Fruit fly (Drosophila melanogaster): Measurements from ENCODE around the gene CG13599.

The CG13599 gene

dm6 chr3R:23962781-23963222, 31.4 kb downstream of the CG13599 start, which contains the start of gene CG31140 (continued):
- TF ChIP-seq CkIIα-i1 (GFP tag; IDR thresholded peaks at IDR 0.05) (no peak), CG30403 (GFP tag; optimal IDR thresholded peaks at IDR 0.05) (no peak), D19A (tag; optimal IDR thresholded peaks at IDR 0.05) (no peak), row (GFP tag; IDR thresholded peaks at IDR 0.05) (peak; percentile 24; the same call in 1 of the 3 replicates), p53 (GFP tag; optimal IDR thresholded peaks at IDR 0.05) (no peak), D (optimal IDR thresholded peaks at IDR 0.05) (no peak), D (GFP tag; optimal IDR thresholded peaks at IDR 0.05) (no peak), CG1529 (GFP tag; optimal IDR thresholded peaks at IDR 0.05) (no peak), CG14441 (GFP tag; IDR thresholded peaks at IDR 0.05) (no peak), fu2 (GFP tag; optimal IDR thresholded peaks at IDR 0.05) (no peak), Adf1 (GFP tag; IDR thresholded peaks at IDR 0.05) (peak; percentile 91), bsh (GFP tag; optimal IDR thresholded peaks at IDR 0.05) (peak in 1 of 2 experiments; percentile 38), Ets65A (GFP tag) (peak; percentile 74), MTF-1 (GFP tag; optimal IDR thresholded peaks at IDR 0.05; ENCODE audit: borderline replicate concordance) (peak; percentile 1), Asciz (GFP tag; optimal IDR thresholded peaks at IDR 0.05) (no peak), hb (GFP tag; IDR thresholded peaks at IDR 0.05; ENCODE audit: partially characterized antibody) (no peak), CG5245 (GFP tag; optimal IDR thresholded peaks at IDR 0.05) (no peak), CG33557 (GFP tag; optimal IDR thresholded peaks at IDR 0.05) (no peak), CG9609 (GFP tag; optimal IDR thresholded peaks at IDR 0.05) (no peak), NC2β (GFP tag; optimal IDR thresholded peaks at IDR 0.05) (no peak), CG18599 (GFP tag; optimal IDR thresholded peaks at IDR 0.05) (peak; percentile 49), otp (GFP tag; IDR thresholded peaks at IDR 0.05) (0 out of 3 replicates have a peak, but pooled peaks have one; percentile 21), Rfx (GFP tag; IDR thresholded peaks at IDR 0.05) (0 out of 2 replicates have a peak, but pooled peaks have one; percentile 9), CG8290 (GFP tag; optimal IDR thresholded peaks at IDR 0.05) (peak; percentile 36), CG8290 (tag; optimal IDR thresholded peaks at IDR 0.05) (peak; percentile 50 to 64), Drgx (GFP tag; IDR thresholded peaks at IDR 0.05) (0 out of 2 replicates have a peak, but pooled peaks have one; percentile 14), CG32767 (GFP tag; IDR thresholded peaks at IDR 0.05) (peak; percentile 71; the same call in 1 of the 2 replicates), ewg (GFP tag; optimal IDR thresholded peaks at IDR 0.05) (peak; percentile 89), CG7963 (GFP tag; IDR thresholded peaks at IDR 0.05; ENCODE audit: partially characterized antibody) (no peak), Med (GFP tag) (peak; percentile 79), Chrac-16 (GFP tag; optimal IDR thresholded peaks at IDR 0.05) (no peak), CoRest (tag; optimal IDR thresholded peaks at IDR 0.05) (no peak), chm (GFP tag; IDR thresholded peaks at IDR 0.05) (peak; percentile 61; the same call in 1 of the 2 replicates), mirr (GFP tag; optimal IDR thresholded peaks at IDR 0.05) (peak; percentile 38), Hand (GFP tag; optimal IDR thresholded peaks at IDR 0.05) (peak; percentile 64), CG6854 (GFP tag; optimal IDR thresholded peaks at IDR 0.05) (peak; percentile 27), Sox102F (GFP tag; optimal IDR thresholded peaks at IDR 0.05) (no peak), CG10543 (GFP tag; optimal IDR thresholded peaks at IDR 0.05) (peak; percentile 73), CG31441 (GFP tag; IDR thresholded peaks at IDR 0.05) (no peak), chn (GFP tag; optimal IDR thresholded peaks at IDR 0.05) (no peak), CG4360 (GFP tag; IDR thresholded peaks at IDR 0.05) (peak; percentile 61), Hmx (GFP tag; optimal IDR thresholded peaks at IDR 0.05) (no peak), CG4328 (GFP tag; optimal IDR thresholded peaks at IDR 0.05) (peak; percentile 25), CG2199 (GFP tag; IDR thresholded peaks at IDR 0.05) (0 out of 3 replicates have a peak, but pooled peaks have one; percentile 36), CG34422 (GFP tag; IDR thresholded peaks at IDR 0.05) (no peak), sisA (GFP tag; IDR thresholded peaks at IDR 0.05) (no peak), sob (GFP tag; IDR thresholded peaks at IDR 0.05) (peak; percentile 37; the same call in 1 of the 2 replicates), toy (GFP tag; IDR thresholded peaks at IDR 0.05) (0 out of 2 replicates have a peak, but pooled peaks have one; percentile 32), CG17186 (GFP tag; optimal IDR thresholded peaks at IDR 0.05) (no peak), CG16779 (GFP tag; IDR thresholded peaks at IDR 0.05) (peak; percentile 30; the same call in 1 of the 2 replicates), CG6813 (GFP tag; optimal IDR thresholded peaks at IDR 0.05) (peak; percentile 11)
